Worm (Caenorhabditis elegans): ENCODE results near the gene him-18.

DNA sequence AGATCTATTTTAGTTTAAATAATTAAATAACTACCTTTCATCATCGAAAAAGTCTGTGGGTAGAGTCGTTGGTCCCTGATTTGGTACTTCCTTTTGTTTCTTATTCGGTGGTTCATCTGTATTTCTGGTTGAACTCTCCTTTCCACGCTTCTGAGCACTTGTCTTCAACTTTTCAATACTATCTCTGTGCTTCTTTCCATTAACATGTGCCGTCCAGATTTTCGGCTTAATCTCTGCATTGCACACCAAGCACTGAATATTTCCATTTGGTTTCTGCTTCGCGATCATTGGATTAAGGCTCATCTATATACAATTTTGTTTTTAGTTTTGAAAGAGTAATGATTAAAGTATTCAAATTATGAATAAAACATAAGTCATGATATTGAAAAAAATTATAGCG is 15.1 kb downstream of the him-18 start, which contains the start of gene sel-13:
- TF ChIP-seq flt-1 (GFP tag; IDR thresholded peaks at IDR 0.05): no peak
- no peak for TF ChIP-seq cog-1 (tag; optimal IDR thresholded peaks at IDR 0.05)
- no peak for TF ChIP-seq T22C8.4 (GFP tag; IDR thresholded peaks at IDR 0.05)
- no peak for TF ChIP-seq ztf-23 (GFP tag; IDR thresholded peaks at IDR 0.05)

Measured in whole organism, midembryonic.